Worm (Caenorhabditis elegans): ENCODE results near the gene C10G8.4.

Gene C10G8.4

ce11 chrV:5334588-5334987, 22.9 kb downstream of the C10G8.4 start, which contains the start of gene srg-28:
Gene srg-28 (plus strand): TSS chrV:5334888.
- no peak for TF ChIP-seq fkh-10 (GFP tag; optimal IDR thresholded peaks at IDR 0.05)
- TF ChIP-seq jun-1 (tag; optimal IDR thresholded peaks at IDR 0.05): no peak
- TF ChIP-seq ceh-28 (tag; optimal IDR thresholded peaks at IDR 0.05): no peak
- no peak for TF ChIP-seq ztf-4 (tag; optimal IDR thresholded peaks at IDR 0.05)
- TF ChIP-seq aly-2 (tag; optimal IDR thresholded peaks at IDR 0.05): no peak
- TF ChIP-seq nhr-237 (tag; optimal IDR thresholded peaks at IDR 0.05): no peak

- TF ChIP-seq fkh-10 (GFP tag; optimal IDR thresholded peaks at IDR 0.05) (no peak), skn-1 (tag; optimal IDR thresholded peaks at IDR 0.05) (no peak), mml-1 (tag; optimal IDR thresholded peaks at IDR 0.05) (no peak), fos-1 (tag; optimal IDR thresholded peaks at IDR 0.05) (no peak), unc-62 (GFP tag; optimal IDR thresholded peaks at IDR 0.05) (no peak), nhr-12 (tag; optimal IDR thresholded peaks at IDR 0.05) (no peak), ceh-82 (tag; optimal IDR thresholded peaks at IDR 0.05) (no peak), elt-1 (tag; optimal IDR thresholded peaks at IDR 0.05) (no peak), daf-12 (tag; optimal IDR thresholded peaks at IDR 0.05) (no peak), nhr-43 (tag; optimal IDR thresholded peaks at IDR 0.05; ENCODE audit: poor library complexity, severe bottlenecking) (no peak)
Observed at ce11 chrV:5336884-5337283, 25.1 kb downstream of the C10G8.4 start, which contains the start of gene srg-29. Gene srg-29 (plus strand): TSS chrV:5337184.

- TF ChIP-seq unc-62 (GFP tag; optimal IDR thresholded peaks at IDR 0.05) (no peak), unc-39 (tag; optimal IDR thresholded peaks at IDR 0.05) (no peak), elt-3 (tag; optimal IDR thresholded peaks at IDR 0.05) (no peak), nfya-1 (tag; optimal IDR thresholded peaks at IDR 0.05; ENCODE audit: insufficient read depth) (no peak), skn-1 (tag; optimal IDR thresholded peaks at IDR 0.05) (no peak), ztf-4 (tag; optimal IDR thresholded peaks at IDR 0.05) (no peak), nhr-67 (tag; optimal IDR thresholded peaks at IDR 0.05) (no peak), nhr-76 (tag; optimal IDR thresholded peaks at IDR 0.05) (no peak), fos-1 (tag; optimal IDR thresholded peaks at IDR 0.05) (no peak), elt-2 (tag; optimal IDR thresholded peaks at IDR 0.05) (no peak), ceh-16 (tag; optimal IDR thresholded peaks at IDR 0.05) (no peak), nhr-28 (tag; optimal IDR thresholded peaks at IDR 0.05) (no peak)
Observed at ce11 chrV:5339497-5339896, 27.8 kb downstream of the C10G8.4 start, which contains the start of gene srg-27. Gene srg-27 (plus strand): TSS chrV:5339797.

ce11 chrV:5345419-5345818, 33.7 kb downstream of the C10G8.4 start, which contains the start of gene srg-25:
Gene srg-25 (minus strand): TSS chrV:5345519.
- TF ChIP-seq R02D3.7 (tag; optimal IDR thresholded peaks at IDR 0.05): no peak
- TF ChIP-seq lsy-12 (tag; optimal IDR thresholded peaks at IDR 0.05): no peak
- TF ChIP-seq elt-2 (tag; optimal IDR thresholded peaks at IDR 0.05): no peak
- no peak for TF ChIP-seq pha-4 (tag; optimal IDR thresholded peaks at IDR 0.05)
- TF ChIP-seq mdl-1 (tag; optimal IDR thresholded peaks at IDR 0.05): no peak
- TF ChIP-seq fos-1 (tag; optimal IDR thresholded peaks at IDR 0.05): no peak
- no peak for TF ChIP-seq nhr-23 (tag; optimal IDR thresholded peaks at IDR 0.05)
- TF ChIP-seq skn-1 (tag; optimal IDR thresholded peaks at IDR 0.05): no peak
- no peak for TF ChIP-seq pqm-1 (tag; optimal IDR thresholded peaks at IDR 0.05)
- TF ChIP-seq ceh-82 (tag; optimal IDR thresholded peaks at IDR 0.05): no peak
- no peak for TF ChIP-seq hmg-11 (tag; optimal IDR thresholded peaks at IDR 0.05)
- no peak for TF ChIP-seq tbx-2 (tag; optimal IDR thresholded peaks at IDR 0.05)
- no peak for TF ChIP-seq unc-39 (tag; optimal IDR thresholded peaks at IDR 0.05)
- TF ChIP-seq zag-1 (tag; optimal IDR thresholded peaks at IDR 0.05): no peak
- TF ChIP-seq ztf-4 (tag; optimal IDR thresholded peaks at IDR 0.05): no peak
- no peak for TF ChIP-seq unc-62 (GFP tag; optimal IDR thresholded peaks at IDR 0.05)

- TF ChIP-seq elt-3 (tag; optimal IDR thresholded peaks at IDR 0.05): no peak
- TF ChIP-seq nhr-77 (tag; optimal IDR thresholded peaks at IDR 0.05): no peak
- TF ChIP-seq nhr-237 (tag; optimal IDR thresholded peaks at IDR 0.05): no peak
- no peak for TF ChIP-seq mdl-1 (tag; optimal IDR thresholded peaks at IDR 0.05)
- TF ChIP-seq ceh-16 (tag; optimal IDR thresholded peaks at IDR 0.05): no peak
- TF ChIP-seq eor-1 (tag; optimal IDR thresholded peaks at IDR 0.05): no peak
- TF ChIP-seq ztf-11 (tag; optimal IDR thresholded peaks at IDR 0.05): no peak
- TF ChIP-seq fkh-10 (GFP tag; optimal IDR thresholded peaks at IDR 0.05): no peak
- TF ChIP-seq fkh-2 (tag; optimal IDR thresholded peaks at IDR 0.05): no peak
- TF ChIP-seq ztf-4 (tag; optimal IDR thresholded peaks at IDR 0.05): no peak
- no peak for TF ChIP-seq nhr-28 (tag; optimal IDR thresholded peaks at IDR 0.05)
- no peak for TF ChIP-seq nhr-25 (tag; optimal IDR thresholded peaks at IDR 0.05)
- no peak for TF ChIP-seq unc-39 (tag; optimal IDR thresholded peaks at IDR 0.05)
Observed at ce11 chrV:5349471-5349870, 37.7 kb downstream of the C10G8.4 start, which contains the start of gene T09D3.3. Gene T09D3.3 (minus strand): TSS chrV:5349571.
